Worm (Caenorhabditis elegans): ENCODE results near the gene irld-15.
"Not testable (repeated sequence)": the region's sequence is repeated elsewhere in the genome, so short reads cannot be mapped to it uniquely, and the experiment has no call there.

The irld-15 gene

DNA sequence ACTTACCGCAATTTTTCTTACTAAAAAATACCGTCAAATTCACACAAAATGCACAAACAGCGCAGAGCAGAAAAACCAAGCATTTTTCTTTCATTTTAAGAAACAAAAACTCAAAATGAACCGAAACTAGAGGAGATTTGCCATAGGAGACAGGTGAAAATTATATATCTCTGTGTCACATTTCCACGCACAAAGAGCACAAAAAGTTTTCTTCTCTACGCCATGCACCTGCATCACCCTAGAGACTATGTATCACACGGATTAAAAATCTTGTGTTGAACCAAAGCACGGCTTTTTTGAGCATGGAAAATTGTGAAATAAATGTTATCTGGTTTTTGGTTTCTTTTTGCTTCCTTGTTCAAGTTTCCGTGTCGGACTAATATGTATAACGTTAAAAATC, at the start of gene irld-15:
TSS of gene irld-15 (minus strand) at position 101 of the 400 bp plus-strand sequence.
- no peak for TF ChIP-seq med-1 (GFP tag; optimal IDR thresholded peaks at IDR 0.05; ENCODE audit: insufficient read depth)
- no peak for TF ChIP-seq ztf-23 (GFP tag; IDR thresholded peaks at IDR 0.05)
- TF ChIP-seq T22C8.4 (GFP tag; IDR thresholded peaks at IDR 0.05) = no peak
- TF ChIP-seq ref-1 (GFP tag; conservative IDR thresholded peaks at IDR 0.05) = no peak
- no peak for TF ChIP-seq flt-1 (GFP tag; IDR thresholded peaks at IDR 0.05)
- no peak for TF ChIP-seq tab-1 (GFP tag; IDR thresholded peaks at IDR 0.05)

DNA sequence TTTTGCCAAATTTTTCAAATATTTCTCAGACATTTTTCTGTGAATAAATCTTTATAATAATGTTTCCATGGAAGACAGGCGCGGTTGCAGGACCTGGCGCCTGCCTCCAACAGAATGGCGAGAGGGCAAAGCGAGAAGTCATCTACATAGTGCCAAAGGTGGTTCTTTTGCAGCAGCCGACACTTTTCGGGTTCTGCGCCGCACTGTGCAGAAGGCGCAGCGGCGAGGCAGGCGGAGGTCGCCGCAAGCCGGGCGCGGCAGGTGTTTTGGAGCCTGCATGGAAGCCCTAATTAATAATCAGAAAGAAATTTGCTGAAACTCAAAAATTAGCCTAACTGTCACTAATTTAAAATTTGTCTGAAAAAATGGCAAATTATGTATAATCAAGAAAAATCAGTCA, 39.9 kb upstream of the irld-15 start:
- TF ChIP-seq ztf-23 (GFP tag; IDR thresholded peaks at IDR 0.05) = no peak
- no peak for TF ChIP-seq flt-1 (GFP tag; IDR thresholded peaks at IDR 0.05)
- no peak for TF ChIP-seq klf-2 (GFP tag; conservative IDR thresholded peaks at IDR 0.05)
- no peak for TF ChIP-seq ztf-29 (GFP tag; IDR thresholded peaks at IDR 0.05)
- no peak for TF ChIP-seq tab-1 (GFP tag; IDR thresholded peaks at IDR 0.05)
- no peak for TF ChIP-seq T22C8.4 (GFP tag; IDR thresholded peaks at IDR 0.05)
- TF ChIP-seq cog-1 (tag; optimal IDR thresholded peaks at IDR 0.05) = no peak
- no peak for TF ChIP-seq ref-1 (GFP tag; conservative IDR thresholded peaks at IDR 0.05)
- no peak for TF ChIP-seq med-1 (GFP tag; optimal IDR thresholded peaks at IDR 0.05; ENCODE audit: insufficient read depth)

DNA sequence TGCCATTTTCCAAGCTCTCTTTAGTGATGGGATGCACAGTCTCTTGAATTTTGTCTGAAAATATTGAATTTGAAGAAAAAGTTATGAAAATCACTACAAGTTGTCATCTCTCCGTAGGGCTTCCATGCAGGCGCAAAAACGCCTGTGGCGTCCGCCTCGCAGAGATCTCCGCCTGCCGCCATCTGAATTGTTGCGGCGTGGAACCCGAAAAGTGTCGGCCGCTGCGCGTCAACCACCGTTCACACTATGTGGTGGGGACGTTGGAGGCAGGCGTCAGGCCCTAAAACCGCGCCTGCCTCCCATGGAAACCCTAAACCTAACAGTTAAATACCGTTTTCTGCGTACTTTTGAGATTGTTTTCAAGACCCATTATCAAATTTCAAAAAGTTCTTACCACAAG, 38.4 kb upstream of the irld-15 start:
- TF ChIP-seq tab-1 (GFP tag; IDR thresholded peaks at IDR 0.05) (no peak), ztf-29 (GFP tag; IDR thresholded peaks at IDR 0.05) (no peak), cog-1 (tag; optimal IDR thresholded peaks at IDR 0.05) (no peak), T22C8.4 (GFP tag; IDR thresholded peaks at IDR 0.05) (no peak), ztf-23 (GFP tag; IDR thresholded peaks at IDR 0.05) (no peak), ref-1 (GFP tag; conservative IDR thresholded peaks at IDR 0.05) (no peak), flt-1 (GFP tag; IDR thresholded peaks at IDR 0.05) (no peak), klf-2 (GFP tag; conservative IDR thresholded peaks at IDR 0.05) (no peak), med-1 (GFP tag; optimal IDR thresholded peaks at IDR 0.05; ENCODE audit: insufficient read depth) (no peak)

- TF ChIP-seq flt-1 (GFP tag; IDR thresholded peaks at IDR 0.05) = no peak
- TF ChIP-seq klf-2 (GFP tag; conservative IDR thresholded peaks at IDR 0.05) = no peak
- no peak for TF ChIP-seq ztf-29 (GFP tag; IDR thresholded peaks at IDR 0.05)
- TF ChIP-seq ztf-23 (GFP tag; IDR thresholded peaks at IDR 0.05) = no peak
- no peak for TF ChIP-seq ref-1 (GFP tag; conservative IDR thresholded peaks at IDR 0.05)
These were observed 37.6 kb upstream of the irld-15 start, which contains the start of gene irld-30 for ce11 chrV:2341285-2341684. irld-30 (minus strand) TSS chrV:2341385.

ce11 chrV:2338538-2338937, 34.9 kb upstream of the irld-15 start, which contains the start of gene irld-29:
irld-29 (minus strand) TSS chrV:2338638.
- no peak for TF ChIP-seq klf-2 (GFP tag; conservative IDR thresholded peaks at IDR 0.05)
- no peak for TF ChIP-seq med-1 (GFP tag; optimal IDR thresholded peaks at IDR 0.05; ENCODE audit: insufficient read depth)
- TF ChIP-seq T22C8.4 (GFP tag; IDR thresholded peaks at IDR 0.05) = no peak
- no peak for TF ChIP-seq flt-1 (GFP tag; IDR thresholded peaks at IDR 0.05)
- TF ChIP-seq cog-1 (tag; optimal IDR thresholded peaks at IDR 0.05) = no peak
- no peak for TF ChIP-seq ztf-29 (GFP tag; IDR thresholded peaks at IDR 0.05)
- TF ChIP-seq ref-1 (GFP tag; conservative IDR thresholded peaks at IDR 0.05) = no peak
- no peak for TF ChIP-seq ztf-23 (GFP tag; IDR thresholded peaks at IDR 0.05)

- TF ChIP-seq ztf-23 (GFP tag; IDR thresholded peaks at IDR 0.05) = no peak
- no peak for TF ChIP-seq klf-2 (GFP tag; conservative IDR thresholded peaks at IDR 0.05)
- no peak for TF ChIP-seq flt-1 (GFP tag; IDR thresholded peaks at IDR 0.05)
- TF ChIP-seq T22C8.4 (GFP tag; IDR thresholded peaks at IDR 0.05) = no peak
- no peak for TF ChIP-seq cog-1 (tag; optimal IDR thresholded peaks at IDR 0.05)
These were observed 32.5 kb upstream of the irld-15 start, which contains the start of gene irld-28 for ce11 chrV:2336151-2336550. irld-28 (minus strand) TSS chrV:2336251.

DNA sequence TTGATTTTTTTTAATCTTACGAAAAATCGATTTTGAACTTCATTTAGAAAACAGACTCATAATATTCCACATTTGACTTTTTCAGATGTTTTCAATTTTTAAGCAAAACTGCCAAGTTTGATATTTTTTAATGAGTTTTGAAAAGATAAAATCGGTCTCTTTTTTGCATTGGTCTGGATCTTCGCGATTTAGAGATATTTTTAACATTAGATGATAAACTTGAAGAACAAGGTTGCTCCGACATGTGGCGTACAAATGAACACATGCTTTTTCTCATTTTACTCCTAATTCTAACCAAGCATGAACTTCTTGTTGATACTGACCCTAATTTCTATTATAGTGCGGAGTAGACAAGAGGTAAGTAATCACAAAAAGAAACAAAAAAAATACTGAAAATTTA, 27.9 kb upstream of the irld-15 start, which contains the start of gene irld-32:
TSS of gene irld-32 (plus strand) at position 301 of the 400 bp plus-strand sequence.
- TF ChIP-seq flt-1 (GFP tag; IDR thresholded peaks at IDR 0.05); med-1 (GFP tag; optimal IDR thresholded peaks at IDR 0.05; ENCODE audit: insufficient read depth); ztf-29 (GFP tag; IDR thresholded peaks at IDR 0.05): not testable (repeated sequence)

ce11 chrV:2330129-2330528, 26.5 kb upstream of the irld-15 start, which contains the start of gene pud-1.1:
pud-1.1 (plus strand) TSS chrV:2330429.
- TF ChIP-seq flt-1, T22C8.4, ztf-29 (GFP tag; IDR thresholded peaks at IDR 0.05): not testable (repeated sequence)

- TF ChIP-seq med-1 (GFP tag; optimal IDR thresholded peaks at IDR 0.05; ENCODE audit: insufficient read depth) (no peak), tab-1 (GFP tag; IDR thresholded peaks at IDR 0.05) (no peak), ref-1 (GFP tag; conservative IDR thresholded peaks at IDR 0.05) (no peak), ztf-29 (GFP tag; IDR thresholded peaks at IDR 0.05) (no peak)
These were observed 23.4 kb upstream of the irld-15 start for ce11 chrV:2327124-2327523.

- TF ChIP-seq tab-1 (GFP tag; IDR thresholded peaks at IDR 0.05) = no peak
- TF ChIP-seq T22C8.4 (GFP tag; IDR thresholded peaks at IDR 0.05) = no peak
- TF ChIP-seq ztf-29 (GFP tag; IDR thresholded peaks at IDR 0.05) = no peak
- no peak for TF ChIP-seq cog-1 (tag; optimal IDR thresholded peaks at IDR 0.05)
- TF ChIP-seq med-1 (GFP tag; optimal IDR thresholded peaks at IDR 0.05; ENCODE audit: insufficient read depth) = no peak
- TF ChIP-seq ztf-23 (GFP tag; IDR thresholded peaks at IDR 0.05) = no peak
- no peak for TF ChIP-seq flt-1 (GFP tag; IDR thresholded peaks at IDR 0.05)
- no peak for TF ChIP-seq klf-2 (GFP tag; conservative IDR thresholded peaks at IDR 0.05)
These were observed 22.7 kb upstream of the irld-15 start, which contains the start of gene pud-4 for ce11 chrV:2326378-2326777. pud-4 (plus strand) TSS chrV:2326678.

ce11 chrV:2325052-2325451, 21.4 kb upstream of the irld-15 start, which contains the start of gene pud-3:
pud-3 (minus strand) TSS chrV:2325152.
- no peak for TF ChIP-seq ztf-29 (GFP tag; IDR thresholded peaks at IDR 0.05)
- no peak for TF ChIP-seq flt-1 (GFP tag; IDR thresholded peaks at IDR 0.05)
- no peak for TF ChIP-seq med-1 (GFP tag; optimal IDR thresholded peaks at IDR 0.05; ENCODE audit: insufficient read depth)
- no peak for TF ChIP-seq T22C8.4 (GFP tag; IDR thresholded peaks at IDR 0.05)
- TF ChIP-seq klf-2 (GFP tag; conservative IDR thresholded peaks at IDR 0.05) = no peak
- TF ChIP-seq cog-1 (tag; optimal IDR thresholded peaks at IDR 0.05) = no peak
- no peak for TF ChIP-seq ztf-23 (GFP tag; IDR thresholded peaks at IDR 0.05)
- no peak for TF ChIP-seq ref-1 (GFP tag; conservative IDR thresholded peaks at IDR 0.05)
- TF ChIP-seq tab-1 (GFP tag; IDR thresholded peaks at IDR 0.05) = no peak
